Fruit fly (Drosophila melanogaster): ENCODE results near the gene CG44194.

CG44194 gene

DNA sequence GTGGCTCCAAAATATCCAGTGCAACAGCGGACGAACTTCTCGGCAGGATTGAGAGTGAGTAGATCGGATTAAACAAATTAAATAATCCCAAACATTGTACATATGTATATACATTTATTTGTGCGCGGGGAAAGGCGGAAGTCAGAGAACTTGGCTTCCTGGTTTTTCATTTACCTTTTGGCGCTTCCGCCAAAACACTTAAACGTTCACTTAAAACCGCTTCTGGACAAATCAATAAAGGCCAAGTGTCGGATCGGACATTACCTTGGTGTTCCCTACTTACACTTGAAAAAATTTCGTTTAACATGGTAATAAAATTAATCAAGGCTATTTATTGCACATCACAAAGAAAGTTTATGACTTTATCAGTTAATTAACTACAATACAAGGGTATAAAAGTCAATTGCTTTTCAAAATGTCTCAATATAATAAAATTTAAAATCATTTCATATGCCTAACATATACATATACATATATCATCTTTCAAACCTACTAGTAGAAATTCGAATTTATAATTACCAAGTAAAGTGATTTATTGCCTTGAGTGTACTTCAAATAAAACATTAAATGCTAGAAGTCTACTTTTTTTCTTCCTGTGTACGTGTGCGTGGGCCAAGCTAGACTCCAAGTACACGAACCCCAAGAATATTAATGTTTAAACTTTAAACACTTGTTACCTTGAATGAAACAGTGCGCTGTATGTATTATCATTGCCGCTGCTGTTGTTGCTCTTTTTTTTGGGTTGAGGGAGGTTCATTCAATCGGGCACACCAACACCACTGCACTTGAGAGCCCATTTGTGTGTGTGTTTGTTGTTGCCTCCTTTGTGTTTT is 16.0 kb downstream of the CG44194 start (continued):
- TF ChIP-seq Dp (GFP tag; optimal IDR thresholded peaks at IDR 0.05) (no peak), Six4 (GFP tag; optimal IDR thresholded peaks at IDR 0.05) (peak; percentile 43), Dad (GFP tag; optimal IDR thresholded peaks at IDR 0.05) (no peak), esg (GFP tag; conservative IDR thresholded peaks at IDR 0.05) (peak; percentile 57), jumu (GFP tag; optimal IDR thresholded peaks at IDR 0.05) (peak; percentile 22), CG15269 (tag; optimal IDR thresholded peaks at IDR 0.05) (peak; percentile 77), Dip2 (GFP tag; IDR thresholded peaks at IDR 0.05) (no peak), CG13296 (GFP tag; optimal IDR thresholded peaks at IDR 0.05) (peak; percentile 51), crol (GFP tag; IDR thresholded peaks at IDR 0.05) (no peak), Xbp1 (GFP tag; optimal IDR thresholded peaks at IDR 0.05) (peak; percentile 63), Spps (tag; optimal IDR thresholded peaks at IDR 0.05) (no peak), CG6654 (GFP tag; optimal IDR thresholded peaks at IDR 0.05) (peak; percentile 49), CG31388 (GFP tag; optimal IDR thresholded peaks at IDR 0.05) (no peak), seq (GFP tag; IDR thresholded peaks at IDR 0.05) (no peak), tap (tag; optimal IDR thresholded peaks at IDR 0.05) (peak; percentile 61), CG4328 (GFP tag; optimal IDR thresholded peaks at IDR 0.05) (no peak), pum (GFP tag; optimal IDR thresholded peaks at IDR 0.05) (no peak), dysf (GFP tag; IDR thresholded peaks at IDR 0.05) (peak; percentile 71), Hr39 (optimal IDR thresholded peaks at IDR 0.05) (no peak), Sox102F (GFP tag; optimal IDR thresholded peaks at IDR 0.05) (peak; percentile 70), CG5953 (GFP tag; IDR thresholded peaks at IDR 0.05) (no peak), CG7271 (tag; optimal IDR thresholded peaks at IDR 0.05) (peak; percentile 11), CG12104 (GFP tag; optimal IDR thresholded peaks at IDR 0.05) (peak; percentile 78), Abd-B (GFP tag; optimal IDR thresholded peaks at IDR 0.05) (peak; percentile 52), CG17186 (GFP tag; optimal IDR thresholded peaks at IDR 0.05) (no peak), nerfin-1 (tag; optimal IDR thresholded peaks at IDR 0.05) (peak; percentile 59), CG1792 (GFP tag; optimal IDR thresholded peaks at IDR 0.05) (no peak), lmd (GFP tag; IDR thresholded peaks at IDR 0.05) (peak; percentile 62), amos (GFP tag; IDR thresholded peaks at IDR 0.05; ENCODE audit: partially characterized antibody) (no peak), Dbx (GFP tag; IDR thresholded peaks at IDR 0.05) (0 out of 3 replicates have a peak, but pooled peaks have one; percentile 15), Pdp1 (GFP tag; optimal IDR thresholded peaks at IDR 0.05) (peak; percentile 38 to 44), sim (GFP tag; IDR thresholded peaks at IDR 0.05) (peak; percentile 53), wor (GFP tag; IDR thresholded peaks at IDR 0.05) (0 out of 2 replicates have a peak, but pooled peaks have one; percentile 20), CG4730 (GFP tag; IDR thresholded peaks at IDR 0.05) (no peak), sens-2 (GFP tag; IDR thresholded peaks at IDR 0.05) (no peak), CG13424 (tag; optimal IDR thresholded peaks at IDR 0.05) (peak; percentile 69), CG18619 (GFP tag; optimal IDR thresholded peaks at IDR 0.05) (peak; percentile 59), cwo (GFP tag; optimal IDR thresholded peaks at IDR 0.05) (peak; percentile 68), tio (GFP tag; optimal IDR thresholded peaks at IDR 0.05) (peak; percentile 70), dmrt11E (tag; optimal IDR thresholded peaks at IDR 0.05) (peak; percentile 62), Dfd (GFP tag; optimal IDR thresholded peaks at IDR 0.05) (no peak), CG17328 (GFP tag; IDR thresholded peaks at IDR 0.05) (peak; percentile 40; the same call in 1 of the 2 replicates), CG5245 (GFP tag; optimal IDR thresholded peaks at IDR 0.05) (peak; percentile 17), sd (tag; optimal IDR thresholded peaks at IDR 0.05) (peak; percentile 3), stwl (tag; optimal IDR thresholded peaks at IDR 0.05) (no peak), Hr78 (GFP tag; optimal IDR thresholded peaks at IDR 0.05) (peak in 1 of 2 experiments; percentile 39), fd96Cb (tag; optimal IDR thresholded peaks at IDR 0.05) (peak; percentile 51), Max (GFP tag; optimal IDR thresholded peaks at IDR 0.05) (peak; percentile 35), tup (GFP tag; optimal IDR thresholded peaks at IDR 0.05) (no peak)

Data from whole organism, embryonic.